Fruit fly (Drosophila melanogaster): ENCODE measurements around the gene Tsp66E.
A peak's percentile ranks its signal among the peaks of the same experiment; 100 is the strongest.

Tsp66E gene

DNA sequence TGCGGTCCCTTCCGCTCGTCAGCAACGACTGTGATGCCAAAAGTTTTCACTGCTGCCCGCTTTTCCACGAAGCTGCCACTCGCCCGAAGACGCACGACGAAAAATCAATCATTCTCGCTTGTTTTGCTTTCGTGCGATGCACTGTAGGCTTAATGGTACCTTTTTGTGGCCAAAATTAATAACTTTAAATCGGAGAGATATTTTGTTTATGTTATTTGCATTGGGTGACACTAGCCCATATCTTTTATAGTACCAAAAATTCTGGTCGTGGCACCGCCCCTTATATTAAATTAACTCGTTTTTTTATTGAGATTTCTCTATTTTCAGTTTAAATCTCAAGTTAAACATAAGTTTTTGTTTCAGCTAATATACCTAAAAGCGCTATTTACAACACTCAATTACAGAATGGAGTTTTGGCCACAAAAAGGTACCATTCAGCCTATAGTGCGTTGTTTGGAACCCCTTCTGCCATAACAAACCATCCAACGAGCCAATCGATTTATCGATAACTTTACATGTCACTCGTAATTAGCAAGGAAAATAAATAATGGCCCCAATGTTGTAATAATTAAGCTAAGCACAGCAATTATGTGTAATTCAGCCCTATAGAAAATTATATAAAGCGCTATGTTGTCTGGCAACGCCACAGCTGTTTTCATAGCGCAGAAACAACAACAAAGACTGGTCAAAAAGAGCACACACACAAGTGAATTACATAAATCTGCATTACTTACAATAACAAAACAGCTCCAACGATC, 41.1 kb downstream of the Tsp66E start (continued):
- TF ChIP-seq insv (GFP tag; optimal IDR thresholded peaks at IDR 0.05) (peak in 1 of 2 experiments; percentile 19), CG10267 (tag; optimal IDR thresholded peaks at IDR 0.05) (peak; percentile 51), Xrp1 (GFP tag; IDR thresholded peaks at IDR 0.05) (peak; percentile 50; the same call in 1 of the 2 replicates), CG9609 (GFP tag; optimal IDR thresholded peaks at IDR 0.05) (peak; percentile 51), Xbp1 (GFP tag; optimal IDR thresholded peaks at IDR 0.05) (peak; percentile 42), CG34422 (GFP tag; IDR thresholded peaks at IDR 0.05) (no peak), BEAF-32 (GFP tag; optimal IDR thresholded peaks at IDR 0.05) (peak; percentile 34), CG1602 (GFP tag; optimal IDR thresholded peaks at IDR 0.05) (peak; percentile 28), ranshi (GFP tag; IDR thresholded peaks at IDR 0.05) (no peak; the same call in 1 of the 2 replicates), Dek (tag; optimal IDR thresholded peaks at IDR 0.05) (peak; percentile 74), CG10979 (tag; optimal IDR thresholded peaks at IDR 0.05) (peak; percentile 68), CG9437 (GFP tag; optimal IDR thresholded peaks at IDR 0.05) (peak; percentile 26), Ets65A (GFP tag) (peak; percentile 46), Gug (GFP tag; IDR thresholded peaks at IDR 0.05) (0 out of 4 replicates have a peak, but pooled peaks have one; percentile 8), bab2 (GFP tag; optimal IDR thresholded peaks at IDR 0.05) (peak; percentile 45), YL-1 (GFP tag; optimal IDR thresholded peaks at IDR 0.05) (peak; percentile 35), fru (optimal IDR thresholded peaks at IDR 0.05) (no peak), HmgZ (tag; optimal IDR thresholded peaks at IDR 0.05) (peak; percentile 44), slou (GFP tag; optimal IDR thresholded peaks at IDR 0.05) (no peak), lov (optimal IDR thresholded peaks at IDR 0.05) (no peak), lov (GFP tag; IDR thresholded peaks at IDR 0.05) (no peak), inv (GFP tag; IDR thresholded peaks at IDR 0.05; ENCODE audit: partially characterized antibody) (no peak), CG8290 (GFP tag; optimal IDR thresholded peaks at IDR 0.05) (no peak), CG8290 (tag; optimal IDR thresholded peaks at IDR 0.05) (peak in 1 of 2 experiments; percentile 26), CG16863 (GFP tag; optimal IDR thresholded peaks at IDR 0.05) (peak; percentile 20), Asciz (GFP tag; optimal IDR thresholded peaks at IDR 0.05) (peak; percentile 68), CG12659 (GFP tag; optimal IDR thresholded peaks at IDR 0.05) (peak; percentile 67), bsh (GFP tag; optimal IDR thresholded peaks at IDR 0.05) (peak; percentile 64), Dfd (GFP tag; optimal IDR thresholded peaks at IDR 0.05) (no peak), exex (tag; optimal IDR thresholded peaks at IDR 0.05) (peak; percentile 42), stwl (tag; optimal IDR thresholded peaks at IDR 0.05) (peak; percentile 27), CG9215 (GFP tag; IDR thresholded peaks at IDR 0.05) (no peak), crol (GFP tag; IDR thresholded peaks at IDR 0.05) (no peak), grn (GFP tag; optimal IDR thresholded peaks at IDR 0.05) (no peak), CG12299 (tag; optimal IDR thresholded peaks at IDR 0.05) (peak; percentile 68), Lhr (GFP tag; optimal IDR thresholded peaks at IDR 0.05) (no peak), Med (GFP tag) (peak; percentile 82), Elba2 (GFP tag; optimal IDR thresholded peaks at IDR 0.05) (no peak), CG17912 (GFP tag; optimal IDR thresholded peaks at IDR 0.05) (no peak), CG6254 (GFP tag; optimal IDR thresholded peaks at IDR 0.05) (no peak), Sox100B (GFP tag; optimal IDR thresholded peaks at IDR 0.05) (peak; percentile 84), gcm (GFP tag; optimal IDR thresholded peaks at IDR 0.05) (peak; percentile 60), Scr (GFP tag; IDR thresholded peaks at IDR 0.05; ENCODE audit: partially characterized antibody) (peak; percentile 17), sisA (GFP tag; IDR thresholded peaks at IDR 0.05) (no peak), eyg (GFP tag; optimal IDR thresholded peaks at IDR 0.05) (no peak), row (GFP tag; IDR thresholded peaks at IDR 0.05) (peak; percentile 93), Lim3 (GFP tag; IDR thresholded peaks at IDR 0.05) (no peak), Mad (GFP tag; optimal IDR thresholded peaks at IDR 0.05) (peak; percentile 48), sug (tag; optimal IDR thresholded peaks at IDR 0.05) (peak; percentile 64), Opbp (GFP tag; IDR thresholded peaks at IDR 0.05; ENCODE audit: partially characterized antibody) (peak; percentile 57; the same call in 2 of the 3 replicates)
